Fruit fly (Drosophila melanogaster): Measurements from ENCODE around the gene Rga.
A peak's percentile ranks its signal among the peaks of the same experiment; 100 is the strongest.

Rga gene

DNA sequence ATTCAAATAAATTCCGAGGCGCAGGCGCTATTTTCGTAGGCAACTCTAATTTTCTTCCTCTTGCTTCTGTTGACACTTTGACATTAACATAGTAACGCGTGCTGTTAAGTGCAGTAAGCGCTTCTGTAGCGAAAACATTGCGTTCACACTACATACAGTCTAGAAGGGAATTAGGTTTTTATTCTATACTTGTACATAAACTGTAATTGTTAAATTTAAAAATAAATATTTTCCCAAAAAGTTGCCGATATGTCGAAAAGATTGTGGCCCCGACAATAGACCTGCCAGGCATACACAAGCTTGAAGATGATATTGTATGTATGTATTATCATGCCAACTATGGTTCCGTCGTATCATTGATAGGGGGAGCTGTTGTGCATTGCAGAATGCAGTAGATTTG is 6.4 kb downstream of the Rga start, which contains the start of gene asl (continued):
- no peak for TF ChIP-seq lov (optimal IDR thresholded peaks at IDR 0.05)
- TF ChIP-seq lov (GFP tag; IDR thresholded peaks at IDR 0.05), result 0 out of 3 replicates have a peak, but pooled peaks have one; percentile 50
- TF ChIP-seq Med (GFP tag), result peak; percentile 91
- TF ChIP-seq ssp (GFP tag; IDR thresholded peaks at IDR 0.05), result peak; percentile 96
- TF ChIP-seq CG12769 (tag; optimal IDR thresholded peaks at IDR 0.05), result peak; percentile 71
- TF ChIP-seq Bgb (GFP tag; IDR thresholded peaks at IDR 0.05; ENCODE audit: partially characterized antibody), result peak; percentile 44; the same call in 1 of the 2 replicates
- no peak for TF ChIP-seq tna (GFP tag; IDR thresholded peaks at IDR 0.05; ENCODE audit: partially characterized antibody)
- peak; percentile 37 for TF ChIP-seq gfzf (GFP tag; optimal IDR thresholded peaks at IDR 0.05)
- TF ChIP-seq ttk (GFP tag; IDR thresholded peaks at IDR 0.05), result no peak
- TF ChIP-seq hbn (GFP tag; IDR thresholded peaks at IDR 0.05; ENCODE audit: partially characterized antibody), result no peak
- peak; percentile 70 for TF ChIP-seq CG4617 (GFP tag; optimal IDR thresholded peaks at IDR 0.05; ENCODE audit: borderline replicate concordance)
- no peak for TF ChIP-seq pan (optimal IDR thresholded peaks at IDR 0.05)
- TF ChIP-seq pan (GFP tag; optimal IDR thresholded peaks at IDR 0.05 in 1 of 2, IDR thresholded peaks at IDR 0.05 in 1 of 2), result peak in 1 of 2 experiments; percentile 47
- TF ChIP-seq Hr78 (GFP tag; optimal IDR thresholded peaks at IDR 0.05), result peak in 1 of 2 experiments; percentile 65
- no peak for TF ChIP-seq CG6175 (GFP tag; IDR thresholded peaks at IDR 0.05)
- peak; percentile 55; the same call in 1 of the 3 replicates for TF ChIP-seq ase (GFP tag; IDR thresholded peaks at IDR 0.05)
- 0 out of 3 replicates have a peak, but pooled peaks have one; percentile 45 for TF ChIP-seq Optix (GFP tag; IDR thresholded peaks at IDR 0.05)
- TF ChIP-seq MESR4 (GFP tag; optimal IDR thresholded peaks at IDR 0.05), result peak; percentile 58
- peak; percentile 58; the same call in 1 of the 2 replicates for TF ChIP-seq CG14441 (GFP tag; IDR thresholded peaks at IDR 0.05)
- TF ChIP-seq CG11398 (GFP tag; optimal IDR thresholded peaks at IDR 0.05), result no peak
- no peak; the same call in 1 of the 2 replicates for TF ChIP-seq Adf1 (GFP tag; IDR thresholded peaks at IDR 0.05)
- peak; percentile 58 for TF ChIP-seq tin (GFP tag; optimal IDR thresholded peaks at IDR 0.05)
- TF ChIP-seq CG13894 (tag; optimal IDR thresholded peaks at IDR 0.05), result peak; percentile 68
- no peak for TF ChIP-seq Hmr (GFP tag; optimal IDR thresholded peaks at IDR 0.05)
- no peak for TF ChIP-seq lab (GFP tag; optimal IDR thresholded peaks at IDR 0.05)
- peak; percentile 33 for TF ChIP-seq CG7556 (GFP tag; optimal IDR thresholded peaks at IDR 0.05)
- TF ChIP-seq slbo (GFP tag; IDR thresholded peaks at IDR 0.05), result peak; percentile 62
- no peak for TF ChIP-seq grn (GFP tag; optimal IDR thresholded peaks at IDR 0.05)
- TF ChIP-seq CG4328 (GFP tag; optimal IDR thresholded peaks at IDR 0.05), result peak; percentile 7
- TF ChIP-seq CG13296 (GFP tag; optimal IDR thresholded peaks at IDR 0.05), result peak; percentile 52
- TF ChIP-seq jing (GFP tag; optimal IDR thresholded peaks at IDR 0.05), result no peak
- no peak for TF ChIP-seq tio (GFP tag; optimal IDR thresholded peaks at IDR 0.05)
- peak; percentile 10 for TF ChIP-seq zf30C (GFP tag; optimal IDR thresholded peaks at IDR 0.05)
- no peak for TF ChIP-seq ab (GFP tag; optimal IDR thresholded peaks at IDR 0.05)
- TF ChIP-seq CG7987 (GFP tag; optimal IDR thresholded peaks at IDR 0.05), result peak; percentile 38
- TF ChIP-seq sens (GFP tag), result peak; percentile 93
- TF ChIP-seq Deaf1 (tag; optimal IDR thresholded peaks at IDR 0.05), result peak; percentile 47
- TF ChIP-seq lola (GFP tag; optimal IDR thresholded peaks at IDR 0.05), result peak in 2 of 3 experiments; percentile 71 to 98
- TF ChIP-seq sisA (GFP tag; IDR thresholded peaks at IDR 0.05), result peak; percentile 49; the same call in 1 of the 2 replicates
- peak; percentile 65; the same call in 1 of the 3 replicates for TF ChIP-seq ken (GFP tag; IDR thresholded peaks at IDR 0.05)
- TF ChIP-seq CG7357 (GFP tag; IDR thresholded peaks at IDR 0.05), result peak; percentile 97
- TF ChIP-seq vnd (GFP tag; IDR thresholded peaks at IDR 0.05; ENCODE audit: partially characterized antibody), result no peak
- TF ChIP-seq dati (GFP tag; IDR thresholded peaks at IDR 0.05), result 0 out of 2 replicates have a peak, but pooled peaks have one; percentile 25
- peak; percentile 7 for TF ChIP-seq Dad (GFP tag; optimal IDR thresholded peaks at IDR 0.05)
- TF ChIP-seq CG33557 (GFP tag; optimal IDR thresholded peaks at IDR 0.05), result peak; percentile 42
- peak; percentile 38 for TF ChIP-seq CG6654 (GFP tag; optimal IDR thresholded peaks at IDR 0.05)
- TF ChIP-seq pita (GFP tag; optimal IDR thresholded peaks at IDR 0.05), result no peak
- TF ChIP-seq sim (GFP tag; IDR thresholded peaks at IDR 0.05), result no peak
- peak; percentile 41 for TF ChIP-seq Antp (GFP tag; optimal IDR thresholded peaks at IDR 0.05)
- peak; percentile 76 for TF ChIP-seq HmgZ (tag; optimal IDR thresholded peaks at IDR 0.05)

Data from whole organism, embryonic.